Fruit fly (Drosophila melanogaster): ENCODE results near the gene CG42367.

Gene CG42367

dm6 chr2L:9937908-9938307 lies 7.5 kb downstream of the CG42367 start, which contains the start of gene Arglu1:
Arglu1 (minus strand) TSS chr2L:9938134.
- TF ChIP-seq CG7101 (tag; optimal IDR thresholded peaks at IDR 0.05) (peak; percentile 51), CG5204 (GFP tag; optimal IDR thresholded peaks at IDR 0.05) (no peak), kay (GFP tag; ENCODE audit: borderline replicate concordance) (no peak), Crg-1 (GFP tag; optimal IDR thresholded peaks at IDR 0.05) (no peak), CG33017 (tag; optimal IDR thresholded peaks at IDR 0.05) (no peak), Clk (GFP tag; optimal IDR thresholded peaks at IDR 0.05) (peak; percentile 38), bab1 (GFP tag; optimal IDR thresholded peaks at IDR 0.05) (peak; percentile 46), CG12768 (GFP tag; optimal IDR thresholded peaks at IDR 0.05) (peak; percentile 34), CG1620 (GFP tag; optimal IDR thresholded peaks at IDR 0.05) (peak; percentile 30), cic (GFP tag; optimal IDR thresholded peaks at IDR 0.05) (no peak), ovo (GFP tag; optimal IDR thresholded peaks at IDR 0.05) (no peak), Mnt (GFP tag; optimal IDR thresholded peaks at IDR 0.05) (peak; percentile 34), pad (GFP tag; optimal IDR thresholded peaks at IDR 0.05) (peak; percentile 45), CG7045 (GFP tag; optimal IDR thresholded peaks at IDR 0.05) (no peak), toe (GFP tag; optimal IDR thresholded peaks at IDR 0.05) (peak; percentile 37), CG11617 (GFP tag; optimal IDR thresholded peaks at IDR 0.05) (no peak), CG14711 (tag; optimal IDR thresholded peaks at IDR 0.05) (peak; percentile 35), cnc (optimal IDR thresholded peaks at IDR 0.05) (no peak), tj (GFP tag; optimal IDR thresholded peaks at IDR 0.05) (no peak), Hr96 (GFP tag; optimal IDR thresholded peaks at IDR 0.05) (peak; percentile 49)

dm6 chr2L:9938631-9939256 lies 8.4 kb downstream of the CG42367 start, which contains the start of the genes Datp and CG4619:
Datp (minus strand) TSS chr2L:9938790.
CG4619 (plus strand) TSS chr2L:9938863.
- TF ChIP-seq toe (GFP tag; optimal IDR thresholded peaks at IDR 0.05) (peak; percentile 59), pad (GFP tag; optimal IDR thresholded peaks at IDR 0.05) (peak; percentile 77), CG7045 (GFP tag; optimal IDR thresholded peaks at IDR 0.05) (peak; percentile 13), CG1620 (GFP tag; optimal IDR thresholded peaks at IDR 0.05) (peak; percentile 83), CG33017 (tag; optimal IDR thresholded peaks at IDR 0.05) (peak; percentile 32), Hr96 (GFP tag; optimal IDR thresholded peaks at IDR 0.05) (peak; percentile 66), CG5204 (GFP tag; optimal IDR thresholded peaks at IDR 0.05) (no peak), CG12768 (GFP tag; optimal IDR thresholded peaks at IDR 0.05) (peak; percentile 64), tj (GFP tag; optimal IDR thresholded peaks at IDR 0.05) (no peak), CG7101 (tag; optimal IDR thresholded peaks at IDR 0.05) (peak; percentile 82), CG11617 (GFP tag; optimal IDR thresholded peaks at IDR 0.05) (peak; percentile 45), Mnt (GFP tag; optimal IDR thresholded peaks at IDR 0.05) (peak; percentile 84), Crg-1 (GFP tag; optimal IDR thresholded peaks at IDR 0.05) (peak; percentile 84), cic (GFP tag; optimal IDR thresholded peaks at IDR 0.05) (peak; percentile 39), ovo (GFP tag; optimal IDR thresholded peaks at IDR 0.05) (peak; percentile 39), kay (GFP tag; ENCODE audit: borderline replicate concordance) (no peak), CG14711 (tag; optimal IDR thresholded peaks at IDR 0.05) (peak; percentile 67), bab1 (GFP tag; optimal IDR thresholded peaks at IDR 0.05) (peak; percentile 47), cnc (optimal IDR thresholded peaks at IDR 0.05) (no peak)

- no peak for TF ChIP-seq Hr96 (GFP tag; optimal IDR thresholded peaks at IDR 0.05)
- TF ChIP-seq tj (GFP tag; optimal IDR thresholded peaks at IDR 0.05): no peak
- no peak for TF ChIP-seq Clk (GFP tag; optimal IDR thresholded peaks at IDR 0.05)
- TF ChIP-seq CG11617 (GFP tag; optimal IDR thresholded peaks at IDR 0.05): peak; percentile 25
- peak; percentile 25 for TF ChIP-seq Mnt (GFP tag; optimal IDR thresholded peaks at IDR 0.05)
- TF ChIP-seq cic (GFP tag; optimal IDR thresholded peaks at IDR 0.05): peak; percentile 97
- peak; percentile 64 for TF ChIP-seq CG7101 (tag; optimal IDR thresholded peaks at IDR 0.05)
- no peak for TF ChIP-seq ovo (GFP tag; optimal IDR thresholded peaks at IDR 0.05)
- TF ChIP-seq CG1620 (GFP tag; optimal IDR thresholded peaks at IDR 0.05): no peak
- TF ChIP-seq toe (GFP tag; optimal IDR thresholded peaks at IDR 0.05): no peak
- TF ChIP-seq bab1 (GFP tag; optimal IDR thresholded peaks at IDR 0.05): no peak
- TF ChIP-seq pad (GFP tag; optimal IDR thresholded peaks at IDR 0.05): no peak
- peak; percentile 16 for TF ChIP-seq Crg-1 (GFP tag; optimal IDR thresholded peaks at IDR 0.05)
- TF ChIP-seq CG12768 (GFP tag; optimal IDR thresholded peaks at IDR 0.05): peak; percentile 53
- no peak for TF ChIP-seq CG5204 (GFP tag; optimal IDR thresholded peaks at IDR 0.05)
- no peak for TF ChIP-seq kay (GFP tag; ENCODE audit: borderline replicate concordance)
- TF ChIP-seq cnc (optimal IDR thresholded peaks at IDR 0.05): no peak
- no peak for TF ChIP-seq CG14711 (tag; optimal IDR thresholded peaks at IDR 0.05)
- peak; percentile 61 for TF ChIP-seq CG33017 (tag; optimal IDR thresholded peaks at IDR 0.05)
- TF ChIP-seq CG7045 (GFP tag; optimal IDR thresholded peaks at IDR 0.05): peak; percentile 6
Observed at dm6 chr2L:9943521-9943920, 13.1 kb downstream of the CG42367 start.

dm6 chr2L:9945086-9945485 lies 14.7 kb downstream of the CG42367 start:
- TF ChIP-seq CG5204 (GFP tag; optimal IDR thresholded peaks at IDR 0.05): no peak
- TF ChIP-seq toe (GFP tag; optimal IDR thresholded peaks at IDR 0.05): no peak
- no peak for TF ChIP-seq CG12768 (GFP tag; optimal IDR thresholded peaks at IDR 0.05)
- no peak for TF ChIP-seq bab1 (GFP tag; optimal IDR thresholded peaks at IDR 0.05)
- no peak for TF ChIP-seq ovo (GFP tag; optimal IDR thresholded peaks at IDR 0.05)
- no peak for TF ChIP-seq CG7045 (GFP tag; optimal IDR thresholded peaks at IDR 0.05)
- no peak for TF ChIP-seq cic (GFP tag; optimal IDR thresholded peaks at IDR 0.05)
- no peak for TF ChIP-seq kay (GFP tag; ENCODE audit: borderline replicate concordance)
- TF ChIP-seq CG11617 (GFP tag; optimal IDR thresholded peaks at IDR 0.05): no peak
- no peak for TF ChIP-seq CG14711 (tag; optimal IDR thresholded peaks at IDR 0.05)
- no peak for TF ChIP-seq cnc (optimal IDR thresholded peaks at IDR 0.05)
- TF ChIP-seq tj (GFP tag; optimal IDR thresholded peaks at IDR 0.05): no peak
- no peak for TF ChIP-seq CG7101 (tag; optimal IDR thresholded peaks at IDR 0.05)
- no peak for TF ChIP-seq CG1620 (GFP tag; optimal IDR thresholded peaks at IDR 0.05)

dm6 chr2L:9946051-9946450 lies 15.7 kb downstream of the CG42367 start:
- no peak for TF ChIP-seq kay (GFP tag; ENCODE audit: borderline replicate concordance)
- TF ChIP-seq Hr96 (GFP tag; optimal IDR thresholded peaks at IDR 0.05): no peak
- no peak for TF ChIP-seq cic (GFP tag; optimal IDR thresholded peaks at IDR 0.05)
- TF ChIP-seq Crg-1 (GFP tag; optimal IDR thresholded peaks at IDR 0.05): no peak
- TF ChIP-seq CG1620 (GFP tag; optimal IDR thresholded peaks at IDR 0.05): no peak
- no peak for TF ChIP-seq CG12768 (GFP tag; optimal IDR thresholded peaks at IDR 0.05)
- TF ChIP-seq CG7045 (GFP tag; optimal IDR thresholded peaks at IDR 0.05): no peak

Measured in whole organism, adult.